Worm (Caenorhabditis elegans): ENCODE results near the gene str-182.

str-182 gene

DNA sequence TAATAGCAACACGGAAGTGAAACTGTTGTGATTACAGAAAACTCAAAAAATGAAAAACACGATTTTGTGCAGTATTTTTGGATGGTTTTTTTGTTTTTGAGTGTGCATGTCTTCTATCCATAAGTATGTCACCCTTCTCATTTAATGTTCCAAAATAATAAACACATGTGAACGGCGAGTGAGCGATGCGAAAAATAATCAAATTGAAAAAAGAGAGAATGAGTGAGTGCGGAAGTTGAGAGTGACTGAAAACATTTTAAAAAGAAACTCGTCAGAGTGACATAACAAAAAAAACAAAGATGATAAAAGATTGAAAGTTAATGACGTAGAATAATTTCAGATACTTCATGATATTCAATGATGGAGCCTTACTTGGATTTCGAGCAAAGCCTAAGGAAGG is 16.3 kb upstream of the str-182 start:
- no peak for TF ChIP-seq nhr-11 (tag; optimal IDR thresholded peaks at IDR 0.05)
- no peak for TF ChIP-seq daf-12 (tag; optimal IDR thresholded peaks at IDR 0.05)
- TF ChIP-seq eor-1 (tag; optimal IDR thresholded peaks at IDR 0.05), result no peak
- TF ChIP-seq nfya-1 (tag; optimal IDR thresholded peaks at IDR 0.05; ENCODE audit: insufficient read depth), result no peak
- no peak for TF ChIP-seq ceh-28 (tag; optimal IDR thresholded peaks at IDR 0.05)
- no peak for TF ChIP-seq lin-15B (tag; optimal IDR thresholded peaks at IDR 0.05)
- TF ChIP-seq nhr-28 (tag; optimal IDR thresholded peaks at IDR 0.05), result no peak
- no peak for TF ChIP-seq lsy-12 (tag; optimal IDR thresholded peaks at IDR 0.05)
- no peak for TF ChIP-seq hmg-11 (tag; optimal IDR thresholded peaks at IDR 0.05)
- TF ChIP-seq snpc-4 (tag; optimal IDR thresholded peaks at IDR 0.05), result no peak
- no peak for TF ChIP-seq ztf-11 (tag; optimal IDR thresholded peaks at IDR 0.05)
- TF ChIP-seq ZK546.5 (tag; optimal IDR thresholded peaks at IDR 0.05), result no peak
- TF ChIP-seq skn-1 (tag; optimal IDR thresholded peaks at IDR 0.05), result no peak

DNA sequence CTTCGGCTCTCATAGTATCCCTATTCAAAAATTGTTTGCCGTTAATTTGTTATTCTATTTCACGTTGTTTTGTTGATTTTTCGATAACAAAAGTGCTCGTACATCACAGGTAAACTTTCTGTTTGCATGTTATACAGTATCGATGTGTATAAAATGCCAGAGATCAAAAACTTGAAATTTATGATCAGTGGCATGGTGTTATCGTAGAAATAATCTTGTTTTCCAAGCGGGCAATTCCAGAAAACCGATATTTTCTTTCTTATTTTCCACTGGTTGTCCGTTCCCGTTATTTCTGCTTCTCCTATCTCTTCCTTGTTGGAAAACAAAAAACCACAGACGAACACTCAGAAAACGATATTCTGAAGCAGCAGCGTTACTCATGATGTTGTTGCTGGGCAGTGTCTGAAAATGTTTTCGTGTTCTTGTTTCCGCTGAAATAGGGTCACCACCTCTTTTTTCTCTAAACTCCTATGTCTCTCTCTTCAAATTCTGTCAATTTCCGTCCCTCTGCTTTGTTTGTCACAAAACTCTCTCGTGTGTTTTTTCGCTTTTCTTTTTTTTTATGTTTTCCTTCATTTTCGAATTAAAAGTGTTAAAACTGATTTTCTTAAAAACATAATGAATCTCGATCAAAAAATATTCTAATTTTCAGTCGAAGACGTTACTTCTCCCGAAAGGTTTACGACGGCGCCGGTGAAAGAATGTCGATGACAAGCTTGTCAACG is 15.2 kb upstream of the str-182 start, which contains the start of gene akt-1:
akt-1 (plus strand) TSS at position 651 of the 725 bp plus-strand sequence.
- TF ChIP-seq fos-1 (tag; optimal IDR thresholded peaks at IDR 0.05) (no peak), elt-2 (tag; optimal IDR thresholded peaks at IDR 0.05) (peak; percentile 17), pha-4 (tag; optimal IDR thresholded peaks at IDR 0.05) (peak; percentile 1), hmg-11 (tag; optimal IDR thresholded peaks at IDR 0.05) (peak; percentile 4), ZK546.5 (tag; optimal IDR thresholded peaks at IDR 0.05) (no peak), pqm-1 (tag; optimal IDR thresholded peaks at IDR 0.05) (peak; percentile 77)

- TF ChIP-seq aly-2 (tag; optimal IDR thresholded peaks at IDR 0.05) (no peak), ama-1 (optimal IDR thresholded peaks at IDR 0.05) (peak; percentile 75)
Measured at ce11 chrV:10247673-10248239, 14.5 kb upstream of the str-182 start.

DNA sequence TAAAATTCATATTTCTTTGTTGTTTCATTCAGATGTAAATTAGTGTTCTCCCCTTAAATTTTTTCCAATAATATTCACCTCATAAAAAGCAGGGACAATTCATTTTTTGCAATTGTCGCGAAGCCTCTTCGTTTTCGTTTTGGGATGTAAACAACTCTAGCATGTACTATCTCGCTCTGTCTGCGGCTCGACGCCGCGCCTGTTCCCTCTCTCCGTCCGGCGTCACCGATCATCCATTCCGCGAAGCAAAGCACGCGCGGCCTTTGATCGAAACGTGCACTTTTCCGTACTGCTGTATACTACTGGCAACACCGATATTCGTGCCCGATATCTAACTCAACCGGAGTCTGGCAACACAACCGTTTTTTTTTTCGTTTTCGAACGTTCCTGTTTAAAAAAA is 13.7 kb upstream of the str-182 start:
- TF ChIP-seq snpc-4 (tag; optimal IDR thresholded peaks at IDR 0.05), result peak; percentile 10
- no peak for TF ChIP-seq nhr-11 (tag; optimal IDR thresholded peaks at IDR 0.05)
- TF ChIP-seq pha-4 (tag; optimal IDR thresholded peaks at IDR 0.05), result peak; percentile 67
- peak; percentile 38 for TF ChIP-seq hmg-11 (tag; optimal IDR thresholded peaks at IDR 0.05)
- peak; percentile 41 for TF ChIP-seq nfya-1 (tag; optimal IDR thresholded peaks at IDR 0.05; ENCODE audit: insufficient read depth)
- peak; percentile 19 for TF ChIP-seq elt-2 (tag; optimal IDR thresholded peaks at IDR 0.05)
- TF ChIP-seq lin-39 (tag; optimal IDR thresholded peaks at IDR 0.05), result peak; percentile 13
- TF ChIP-seq lin-15B (tag; optimal IDR thresholded peaks at IDR 0.05), result no peak

DNA sequence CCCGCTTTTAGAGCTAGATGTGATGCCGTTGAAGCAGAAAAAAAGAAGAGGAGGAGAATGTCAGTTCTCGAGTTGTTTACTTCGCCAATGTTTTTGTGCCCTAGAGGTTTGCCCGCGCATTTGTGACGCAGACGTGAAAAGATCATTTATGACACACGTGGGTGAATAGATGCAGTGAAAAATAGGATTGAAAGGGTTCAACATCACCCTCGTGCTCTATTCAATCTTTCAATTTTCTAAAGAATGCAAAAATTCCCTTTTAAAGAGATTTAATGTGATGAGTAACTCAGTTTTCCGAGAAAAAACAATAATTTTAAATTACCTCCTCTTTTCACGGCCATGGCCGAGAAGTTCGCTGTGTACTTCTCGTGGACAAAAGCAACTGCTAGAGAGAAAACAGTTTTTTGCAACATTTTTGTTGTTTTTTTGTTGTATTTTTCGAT is 13.2 kb upstream of the str-182 start:
- TF ChIP-seq mml-1 (tag; optimal IDR thresholded peaks at IDR 0.05) (no peak), fkh-10 (GFP tag; optimal IDR thresholded peaks at IDR 0.05) (peak; percentile 57), ceh-16 (tag; optimal IDR thresholded peaks at IDR 0.05) (no peak), nfya-1 (tag; optimal IDR thresholded peaks at IDR 0.05; ENCODE audit: insufficient read depth) (peak; percentile 66), pha-4 (tag; optimal IDR thresholded peaks at IDR 0.05) (peak; percentile 79), egl-5 (tag; optimal IDR thresholded peaks at IDR 0.05) (peak; percentile 62), snpc-4 (tag; optimal IDR thresholded peaks at IDR 0.05) (peak; percentile 18), mdl-1 (tag; optimal IDR thresholded peaks at IDR 0.05) (peak; percentile 89), lin-39 (tag; optimal IDR thresholded peaks at IDR 0.05) (peak; percentile 94), lin-15B (tag; optimal IDR thresholded peaks at IDR 0.05) (peak; percentile 34)

DNA sequence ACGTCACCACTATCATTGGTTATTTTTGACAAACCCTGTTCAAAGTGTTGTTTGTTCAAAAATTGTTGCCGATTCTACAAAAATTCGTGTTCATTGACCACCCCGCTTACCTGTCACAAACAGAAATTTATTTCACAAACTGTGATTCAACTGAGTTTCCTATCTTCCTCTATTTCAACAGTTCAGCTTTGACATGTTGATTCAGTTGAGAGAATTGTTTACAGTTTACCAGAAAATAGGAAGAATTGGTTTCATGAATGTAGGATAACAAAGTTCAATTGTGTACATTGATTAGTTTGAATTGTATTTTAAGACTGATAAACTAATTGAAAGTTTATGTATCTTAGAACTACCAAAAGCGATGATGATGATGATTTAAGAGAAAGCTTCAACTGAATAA is 12.4 kb upstream of the str-182 start:
- no peak for TF ChIP-seq ZK546.5 (tag; optimal IDR thresholded peaks at IDR 0.05)
- peak; percentile 90 for TF ChIP-seq pha-4 (tag; optimal IDR thresholded peaks at IDR 0.05)
- TF ChIP-seq pqm-1 (tag; optimal IDR thresholded peaks at IDR 0.05), result peak; percentile 30
- no peak for TF ChIP-seq egl-27 (tag; optimal IDR thresholded peaks at IDR 0.05)
- no peak for TF ChIP-seq nhr-43 (tag; optimal IDR thresholded peaks at IDR 0.05; ENCODE audit: poor library complexity, severe bottlenecking)
- TF ChIP-seq mml-1 (tag; optimal IDR thresholded peaks at IDR 0.05), result no peak
- TF ChIP-seq lin-15B (tag; optimal IDR thresholded peaks at IDR 0.05), result no peak
- TF ChIP-seq elt-2 (tag; optimal IDR thresholded peaks at IDR 0.05), result peak; percentile 38
- TF ChIP-seq daf-12 (tag; optimal IDR thresholded peaks at IDR 0.05), result no peak
